Fruit fly (Drosophila melanogaster) whole organism, embryonic: Measurements from ENCODE around the gene Pdfr.

Experiments
- Atf6 ChIP-seq: fragments of 200-800 bp; sonication (Bioruptor generic); IDR thresholded peaks from 2 replicates; pipeline ENCODE4 v1.3.6; 2022; ENCODE audit warnings: missing biosample characterization, missing genetic modification characterization
- C15 ChIP-seq: fragments of 200-800 bp; sonication (Bioruptor generic); IDR thresholded peaks from 3 replicates; pipeline ENCODE4 v1.3.6; 2022; ENCODE audit warnings: missing biosample characterization, missing genetic modification characterization
- CG10209 ChIP-seq: fragments of 200-800 bp; sonication (Bioruptor generic); optimal IDR thresholded peaks from 3 replicates; lab custom pipeline; 2017; ENCODE audit warnings: missing biosample characterization, mild to moderate bottlenecking, missing genetic modification characterization, missing genetic modification reagents
- CG1233 ChIP-seq: fragments of 200-800 bp; sonication (Bioruptor generic); optimal IDR thresholded peaks from 4 replicates; lab custom pipeline; 2018; ENCODE audit warnings: missing biosample characterization, mild to moderate bottlenecking, missing genetic modification characterization
- CG12391 ChIP-seq: fragments of 200-800 bp; sonication (Bioruptor generic); optimal IDR thresholded peaks from 3 replicates; lab custom pipeline; 2018; ENCODE audit warnings: missing biosample characterization, mild to moderate bottlenecking, missing genetic modification characterization, moderate library complexity
- CG12659 ChIP-seq: fragments of 200-800 bp; sonication (Bioruptor generic); optimal IDR thresholded peaks from 3 replicates; lab custom pipeline; 2017; ENCODE audit warnings: mild to moderate bottlenecking, missing biosample characterization, missing genetic modification reagents, missing genetic modification characterization
- CG14441 ChIP-seq: fragments of 200-800 bp; sonication (Bioruptor generic); IDR thresholded peaks from 2 replicates; pipeline ENCODE4 v1.3.6; 2022; ENCODE audit warnings: missing biosample characterization, missing genetic modification characterization
- CG16813 ChIP-seq: fragments of 200-800 bp; sonication (Bioruptor generic); IDR thresholded peaks from 3 replicates; pipeline ENCODE4 v1.3.6; 2022; ENCODE audit warnings: missing biosample characterization, missing genetic modification characterization; ENCODE audit not compliant: partially characterized antibody
- CG18262 ChIP-seq: fragments of 200-800 bp; optimal IDR thresholded peaks from 3 replicates; lab custom pipeline; 2019; ENCODE audit warnings: missing biosample characterization, mild to moderate bottlenecking, missing genetic modification characterization, moderate library complexity
- CG18619 ChIP-seq: fragments of 200-800 bp; sonication (Bioruptor generic); optimal IDR thresholded peaks from 3 replicates; lab custom pipeline; 2017; ENCODE audit warnings: missing biosample characterization, mild to moderate bottlenecking, missing genetic modification characterization
- CG2129 ChIP-seq: fragments of 200-800 bp; sonication (Bioruptor generic); IDR thresholded peaks from 2 replicates; pipeline ENCODE4 v1.3.6; 2022; ENCODE audit warnings: missing biosample characterization, missing genetic modification characterization; ENCODE audit not compliant: partially characterized antibody
- CG30403 ChIP-seq: fragments of 200-800 bp; sonication (Bioruptor generic); optimal IDR thresholded peaks from 3 replicates; lab custom pipeline; 2016; ENCODE audit warnings: missing biosample characterization, missing genetic modification characterization
- CG3163 ChIP-seq: fragments of 200-800 bp; sonication (Bioruptor generic); optimal IDR thresholded peaks from 3 replicates; lab custom pipeline; 2016; ENCODE audit warnings: missing biosample characterization, missing genetic modification characterization
- CG34224 ChIP-seq: fragments of 200-800 bp; sonication (Bioruptor generic); IDR thresholded peaks from 3 replicates; pipeline ENCODE4 v1.3.6; 2022; ENCODE audit warnings: missing biosample characterization, missing genetic modification characterization; ENCODE audit not compliant: partially characterized antibody
- CG3847 ChIP-seq: fragments of 200-800 bp; sonication (Bioruptor generic); IDR thresholded peaks from 2 replicates; pipeline ENCODE4 v1.3.6; 2022; ENCODE audit warnings: missing biosample characterization, missing genetic modification characterization
- CG5245 ChIP-seq: fragments of 200-800 bp; sonication (Bioruptor generic); optimal IDR thresholded peaks from 3 replicates; lab custom pipeline; 2016; ENCODE audit warnings: missing biosample characterization, missing genetic modification characterization
- CG9437 ChIP-seq: fragments of 200-800 bp; sonication (Bioruptor generic); optimal IDR thresholded peaks from 2 replicates; lab custom pipeline; 2018; ENCODE audit warnings: missing biosample characterization, mild to moderate bottlenecking, missing genetic modification characterization
- CG9609 ChIP-seq: fragments of 200-800 bp; sonication (Bioruptor generic); optimal IDR thresholded peaks from 3 replicates; lab custom pipeline; 2016; ENCODE audit warnings: missing biosample characterization, missing genetic modification characterization
- Dek ChIP-seq: fragments of 200-800 bp; sonication (Bioruptor generic); optimal IDR thresholded peaks from 3 replicates; lab custom pipeline; 2019; ENCODE audit warnings: missing biosample characterization, mild to moderate bottlenecking, missing genetic modification characterization, moderate library complexity
- Doc3 ChIP-seq: fragments of 200-800 bp; sonication (Bioruptor generic); IDR thresholded peaks from 3 replicates; pipeline ENCODE4 v1.3.6; 2022; ENCODE audit warnings: missing biosample characterization, missing genetic modification characterization; ENCODE audit not compliant: partially characterized antibody
- HHEX ChIP-seq: fragments of 200-800 bp; sonication (Bioruptor generic); optimal IDR thresholded peaks from 3 replicates; lab custom pipeline; 2017; ENCODE audit warnings: missing biosample characterization, mild to moderate bottlenecking, missing genetic modification characterization, missing genetic modification reagents
- Hr51 ChIP-seq, 2 experiments: fragments of 200-800 bp; sonication (Bioruptor generic); optimal IDR thresholded peaks; 2 replicates in 1 of 2; 3 replicates in 1 of 2; lab custom pipeline; 2016 to 2018; ENCODE audit warnings: missing biosample characterization in 2 of 2, missing genetic modification characterization in 2 of 2, mild to moderate bottlenecking in 1 of 2, moderate library complexity in 1 of 2
- Meics ChIP-seq: fragments of 200-800 bp; sonication (Bioruptor generic); optimal IDR thresholded peaks from 2 replicates; lab custom pipeline; 2017; ENCODE audit warnings: missing biosample characterization, mild to moderate bottlenecking, missing genetic modification characterization
- Nf-YA ChIP-seq: fragments of 200-800 bp; sonication (Bioruptor generic); IDR thresholded peaks from 2 replicates; pipeline ENCODE4 v1.3.6; 2022; ENCODE audit warnings: missing biosample characterization, missing genetic modification characterization
- Optix ChIP-seq: fragments of 200-800 bp; sonication (Bioruptor generic); IDR thresholded peaks from 3 replicates; pipeline ENCODE4 v1.3.6; 2022; ENCODE audit warnings: missing biosample characterization, missing genetic modification characterization
- PHDP ChIP-seq: fragments of 200-800 bp; sonication (Bioruptor generic); optimal IDR thresholded peaks from 3 replicates; lab custom pipeline; 2018; ENCODE audit warnings: missing biosample characterization, mild to moderate bottlenecking, missing genetic modification characterization, moderate library complexity
- Pdp1 ChIP-seq, 2 experiments: fragments of 200-800 bp; sonication (Bioruptor generic); optimal IDR thresholded peaks; 3 replicates each; lab custom pipeline; 2016; ENCODE audit warnings: missing biosample characterization in 2 of 2, missing genetic modification characterization in 2 of 2, mild to moderate bottlenecking in 1 of 2, moderate library complexity in 1 of 2
- chm ChIP-seq: fragments of 200-800 bp; sonication (Bioruptor generic); IDR thresholded peaks from 2 replicates; pipeline ENCODE4 v1.3.6; 2022; ENCODE audit warnings: missing biosample characterization, missing genetic modification characterization
- dysf ChIP-seq: fragments of 200-800 bp; sonication (Bioruptor generic); IDR thresholded peaks from 3 replicates; pipeline ENCODE4 v1.3.6; 2022; ENCODE audit warnings: missing biosample characterization, missing genetic modification characterization
- ems ChIP-seq: fragments of 200-800 bp; sonication (Bioruptor generic); optimal IDR thresholded peaks from 3 replicates; lab custom pipeline; 2016; ENCODE audit warnings: missing biosample characterization, missing genetic modification characterization
- fu2 ChIP-seq: fragments of 200-800 bp; sonication (Bioruptor generic); optimal IDR thresholded peaks from 2 replicates; lab custom pipeline; 2016; ENCODE audit warnings: missing biosample characterization, missing genetic modification characterization
- gcm ChIP-seq: fragments of 200-800 bp; sonication (Bioruptor generic); optimal IDR thresholded peaks from 2 replicates; lab custom pipeline; 2019; ENCODE audit warnings: missing biosample characterization, mild to moderate bottlenecking, missing genetic modification characterization, moderate library complexity
- gsb-n ChIP-seq: fragments of 200-800 bp; sonication (Bioruptor generic); optimal IDR thresholded peaks from 3 replicates; lab custom pipeline; 2018; ENCODE audit warnings: missing biosample characterization, mild to moderate bottlenecking, missing genetic modification characterization
- hkb ChIP-seq, 2 experiments: fragments of 200-800 bp in 1 of 2; fragments of >200 bp in 1 of 2; sonication (Bioruptor generic) in 1 of 2; IDR thresholded peaks in 1 of 2; optimal IDR thresholded peaks in 1 of 2; 2 replicates each; pipeline versions ENCODE4 v1.3.6 to Lab custom; 2017 to 2022; ENCODE audit warnings: missing biosample characterization in 1 of 2, missing genetic modification characterization in 1 of 2
- inv ChIP-seq: fragments of 200-800 bp; sonication (Bioruptor generic); IDR thresholded peaks from 2 replicates; pipeline ENCODE4 v1.3.6; 2022; ENCODE audit warnings: missing biosample characterization, missing genetic modification characterization; ENCODE audit not compliant: partially characterized antibody
- lmd ChIP-seq: fragments of 200-800 bp; sonication (Bioruptor generic); IDR thresholded peaks from 2 replicates; pipeline ENCODE4 v1.3.6; 2022; ENCODE audit warnings: missing biosample characterization, missing genetic modification characterization
- onecut ChIP-seq: fragments of 200-800 bp; sonication (Bioruptor generic); IDR thresholded peaks from 2 replicates; pipeline ENCODE4 v1.3.6; 2022; ENCODE audit warnings: missing biosample characterization, missing genetic modification characterization
- org-1 ChIP-seq: fragments of 200-800 bp; sonication (Bioruptor generic); optimal IDR thresholded peaks from 2 replicates; lab custom pipeline; 2017; ENCODE audit warnings: missing biosample characterization, missing genetic modification characterization
- pros ChIP-seq: fragments of 200-800 bp; sonication (Bioruptor generic); optimal IDR thresholded peaks from 3 replicates; lab custom pipeline; 2019; ENCODE audit warnings: missing biosample characterization, mild to moderate bottlenecking, missing genetic modification characterization, moderate library complexity
- rib ChIP-seq: fragments of 200-800 bp; sonication (Bioruptor generic); IDR thresholded peaks from 2 replicates; pipeline ENCODE4 v1.3.6; 2022; ENCODE audit warnings: missing biosample characterization, missing genetic modification characterization
- tgo ChIP-seq: fragments of 200-800 bp; sonication (Bioruptor generic); IDR thresholded peaks from 3 replicates; pipeline ENCODE4 v1.3.6; 2022; ENCODE audit warnings: missing biosample characterization, missing genetic modification characterization

Gene Pdfr

dm6 chrX:2591315-2591999 is 39.5 kb downstream of the Pdfr start (continued):
- TF ChIP-seq CG9609: peak; percentile 12
- TF ChIP-seq Meics: peak; percentile 72
- TF ChIP-seq hkb (optimal IDR thresholded peaks at IDR 0.05; lab: Kevin White, UChicago): no peak
- peak; percentile 29; the same call in 1 of the 2 replicates for TF ChIP-seq hkb (GFP tag; IDR thresholded peaks at IDR 0.05; lab: Robert Waterston, UW)
- TF ChIP-seq gsb-n (tag; lab: Kevin White, UChicago): no peak
- no peak for TF ChIP-seq CG34224
- peak in 1 of 2 experiments; percentile 48 for TF ChIP-seq Hr51 (GFP tag; optimal IDR thresholded peaks at IDR 0.05; lab: Kevin White, UChicago)
- 0 out of 2 replicates have a peak, but pooled peaks have one; percentile 24 for TF ChIP-seq CG14441 (GFP tag; lab: Robert Waterston, UW)
- no peak for TF ChIP-seq Doc3 (GFP tag; lab: Robert Waterston, UW)
- peak; percentile 28 for TF ChIP-seq CG12391 (tag; lab: Kevin White, UChicago)
- no peak for TF ChIP-seq ems (GFP tag; lab: Kevin White, UChicago)
- TF ChIP-seq lmd (GFP tag; lab: Robert Waterston, UW): peak; percentile 28; the same call in 1 of the 2 replicates
- no peak for TF ChIP-seq gcm (GFP tag; lab: Kevin White, UChicago)
- peak; percentile 58 for TF ChIP-seq CG18619 (GFP tag; lab: Kevin White, UChicago)
- peak; percentile 37 for TF ChIP-seq CG1233 (GFP tag; lab: Kevin White, UChicago)
- peak; percentile 7 to 35 for TF ChIP-seq Pdp1 (GFP tag; optimal IDR thresholded peaks at IDR 0.05; lab: Kevin White, UChicago)
- peak; percentile 45 for TF ChIP-seq CG10209 (GFP tag; lab: Kevin White, UChicago)
- peak; percentile 45 for TF ChIP-seq CG30403 (GFP tag; lab: Kevin White, UChicago)
- no peak for TF ChIP-seq tgo (GFP tag; lab: Robert Waterston, UW)
- no peak for TF ChIP-seq rib
- TF ChIP-seq org-1 (GFP tag; lab: Kevin White, UChicago): peak; percentile 41
- TF ChIP-seq pros (GFP tag; lab: Kevin White, UChicago): no peak
- no peak for TF ChIP-seq Dek (tag; lab: Kevin White, UChicago)
- no peak for TF ChIP-seq C15 (GFP tag; lab: Robert Waterston, UW)
- no peak for TF ChIP-seq CG3163
- peak; percentile 24 for TF ChIP-seq PHDP (tag; lab: Kevin White, UChicago)
- peak; percentile 45 for TF ChIP-seq HHEX (GFP tag; lab: Kevin White, UChicago)
- TF ChIP-seq Optix: no peak
- peak; percentile 56; the same call in 2 of the 3 replicates for TF ChIP-seq dysf
- no peak for TF ChIP-seq onecut (GFP tag; lab: Robert Waterston, UW)
- peak; percentile 3 for TF ChIP-seq fu2 (GFP tag; lab: Kevin White, UChicago)
- TF ChIP-seq CG5245 (GFP tag; lab: Kevin White, UChicago): no peak
- no peak for TF ChIP-seq Nf-YA (GFP tag; lab: Robert Waterston, UW)
- peak; percentile 54 for TF ChIP-seq CG12659
- TF ChIP-seq CG18262 (tag; lab: Kevin White, UChicago): peak; percentile 15
- 0 out of 2 replicates have a peak, but pooled peaks have one; percentile 22 for TF ChIP-seq Atf6 (GFP tag; lab: Robert Waterston, UW)
- no peak for TF ChIP-seq CG2129 (GFP tag; lab: Robert Waterston, UW)
- peak; percentile 34; the same call in 1 of the 2 replicates for TF ChIP-seq CG3847 (GFP tag; lab: Robert Waterston, UW)
- TF ChIP-seq CG16813 (GFP tag; lab: Robert Waterston, UW): no peak
- no peak for TF ChIP-seq chm
- TF ChIP-seq CG9437: peak; percentile 31
- TF ChIP-seq inv (GFP tag; lab: Robert Waterston, UW): no peak
